Worm (Caenorhabditis elegans) whole organism, L1 larva: Measurements from ENCODE around the gene nspg-7.2.
A peak's percentile ranks its signal among the peaks of the same experiment; 100 is the strongest.

Source experiments
- C16A3.4 ChIP-seq: fragments of 150-350 bp; optimal IDR thresholded peaks from 2 replicates; lab custom pipeline; 2014; ENCODE audit warnings: missing biosample characterization, missing genetic modification characterization
- C34B4.2 ChIP-seq: sonication (generic microtip); optimal IDR thresholded peaks from 2 replicates; lab custom pipeline; 2017; ENCODE audit warnings: mild to moderate bottlenecking, missing genetic modification characterization, missing compliant biosample characterization
- aly-2 ChIP-seq: fragments of 150-350 bp; optimal IDR thresholded peaks from 2 replicates; lab custom pipeline; 2014; ENCODE audit warnings: missing biosample characterization, missing genetic modification characterization
- ama-1 ChIP-seq: fragments of 150-350 bp; optimal IDR thresholded peaks from 2 replicates; lab custom pipeline; 2014
- blmp-1 ChIP-seq: fragments of 150-350 bp; optimal IDR thresholded peaks from 2 replicates; lab custom pipeline; 2014; ENCODE audit warnings: missing biosample characterization, missing genetic modification characterization
- ceh-8 ChIP-seq: fragments of 200-800 bp; sonication (Bioruptor generic); optimal IDR thresholded peaks from 2 replicates; lab custom pipeline; 2018; ENCODE audit warnings: mild to moderate bottlenecking, missing genetic modification characterization, moderate library complexity, missing compliant biosample characterization
- ceh-82 ChIP-seq, 3 experiments: fragments of 150-350 bp in 1 of 3; sonication (generic microtip) in 2 of 3; optimal IDR thresholded peaks; 2 replicates each; lab custom pipeline; 2014 to 2017; ENCODE audit warnings: missing biosample characterization in 3 of 3, missing genetic modification characterization in 3 of 3
- ceh-88 ChIP-seq: fragments of 200-800 bp; sonication (Bioruptor generic); IDR thresholded peaks from 2 replicates; pipeline ENCODE4 v1.3.6; 2022; ENCODE audit warnings: missing genetic modification characterization, missing compliant biosample characterization
- dpl-1 ChIP-seq, 3 experiments: fragments of 150-350 bp in 2 of 3; sonication (generic microtip) in 1 of 3; optimal IDR thresholded peaks; 2 replicates each; lab custom pipeline; 2014 to 2017; ENCODE audit warnings: missing biosample characterization in 3 of 3, missing genetic modification characterization in 3 of 3, missing genetic modification reagents in 3 of 3
- dsc-1 ChIP-seq: sonication (generic microtip); optimal IDR thresholded peaks from 2 replicates; lab custom pipeline; 2016; ENCODE audit warnings: mild to moderate bottlenecking, missing genetic modification characterization, missing compliant biosample characterization
- efl-1 ChIP-seq, 4 experiments: fragments of 150-350 bp; optimal IDR thresholded peaks in 3 of 4; peaks in 1 of 4; 1 replicate in 1 of 4; 2 replicates in 3 of 4; lab custom pipeline; 2014; ENCODE audit warnings: missing biosample characterization in 2 of 4, missing genetic modification characterization in 2 of 4, missing genetic modification reagents in 2 of 4
- efl-3 ChIP-seq: fragments of 200-800 bp; sonication (Bioruptor generic); optimal IDR thresholded peaks from 2 replicates; lab custom pipeline; 2018; ENCODE audit warnings: mild to moderate bottlenecking, missing genetic modification characterization, missing compliant biosample characterization
- egl-13 ChIP-seq: sonication (generic microtip); optimal IDR thresholded peaks from 2 replicates; lab custom pipeline; 2016; ENCODE audit warnings: missing genotype, missing genetic modification reagents, missing genetic modification characterization, missing compliant biosample characterization
- elt-3 ChIP-seq, 6 experiments: fragments of 150-350 bp in 1 of 6; sonication (generic microtip); optimal IDR thresholded peaks; 2 replicates each; lab custom pipeline; 2017 to 2018; ENCODE audit warnings: missing biosample characterization in 6 of 6, missing genetic modification characterization in 6 of 6, inconsistent platforms in 1 of 6
- ets-5 ChIP-seq: fragments of 200-800 bp; sonication (Bioruptor generic); IDR thresholded peaks from 2 replicates; pipeline ENCODE4 v1.3.6; 2022; ENCODE audit warnings: missing genetic modification characterization, missing compliant biosample characterization
- grh-1 ChIP-seq: fragments of 200-800 bp; sonication (Bioruptor generic); IDR thresholded peaks from 2 replicates; pipeline ENCODE4 v1.3.6; 2022; ENCODE audit warnings: missing genetic modification reagents, missing genetic modification characterization, missing compliant biosample characterization
- hlh-4 ChIP-seq: sonication (generic microtip); optimal IDR thresholded peaks from 2 replicates; lab custom pipeline; 2016; ENCODE audit warnings: mild to moderate bottlenecking, missing genetic modification characterization, missing compliant biosample characterization
- hpl-2 ChIP-seq: fragments of 150-350 bp; optimal IDR thresholded peaks from 2 replicates; lab custom pipeline; 2014; ENCODE audit warnings: missing biosample characterization, missing genetic modification reagents, missing genetic modification characterization
- isw-1 ChIP-seq: fragments of 200-800 bp; sonication (Bioruptor generic); IDR thresholded peaks from 2 replicates; pipeline ENCODE4 v1.3.6; 2022; ENCODE audit warnings: missing genetic modification characterization, missing compliant biosample characterization
- jun-1 ChIP-seq: fragments of 150-350 bp; optimal IDR thresholded peaks from 2 replicates; lab custom pipeline; 2014; ENCODE audit warnings: missing biosample characterization, missing genetic modification reagents, missing genetic modification characterization
- lin-14 ChIP-seq: fragments of 200-800 bp; sonication (Bioruptor generic); optimal IDR thresholded peaks from 2 replicates; lab custom pipeline; 2018; ENCODE audit warnings: mild to moderate bottlenecking, missing genetic modification characterization, moderate library complexity, missing compliant biosample characterization
- lin-39 ChIP-seq: fragments of 150-350 bp; optimal IDR thresholded peaks from 2 replicates; lab custom pipeline; 2014; ENCODE audit warnings: missing biosample characterization, missing genetic modification reagents, missing genetic modification characterization
- lsy-2 ChIP-seq, 2 experiments: fragments of 150-350 bp; optimal IDR thresholded peaks; 2 replicates each; lab custom pipeline; 2014; ENCODE audit warnings: missing biosample characterization in 2 of 2, missing genetic modification characterization in 2 of 2
- mdl-1 ChIP-seq, 2 experiments: fragments of 150-350 bp; optimal IDR thresholded peaks; 2 replicates each; lab custom pipeline; 2014 to 2017; ENCODE audit warnings: missing biosample characterization in 2 of 2, missing genetic modification characterization in 2 of 2, inconsistent platforms in 1 of 2
- mef-2 ChIP-seq: fragments of 150-350 bp; optimal IDR thresholded peaks from 2 replicates; lab custom pipeline; 2014; ENCODE audit warnings: missing biosample characterization, missing genetic modification characterization
- mep-1 ChIP-seq: fragments of 150-350 bp; optimal IDR thresholded peaks from 2 replicates; lab custom pipeline; 2014; ENCODE audit warnings: missing biosample characterization, missing genetic modification characterization
- nhr-12 ChIP-seq: sonication (generic microtip); optimal IDR thresholded peaks from 2 replicates; lab custom pipeline; 2017; ENCODE audit warnings: missing biosample characterization, missing genetic modification characterization
- nhr-28 ChIP-seq: fragments of 150-350 bp; optimal IDR thresholded peaks from 2 replicates; lab custom pipeline; 2014; ENCODE audit warnings: missing biosample characterization, missing genetic modification characterization
- nhr-47 ChIP-seq: sonication (generic microtip); optimal IDR thresholded peaks from 2 replicates; lab custom pipeline; 2016; ENCODE audit warnings: mild to moderate bottlenecking, missing genetic modification characterization, moderate library complexity, missing compliant biosample characterization
- nhr-76 ChIP-seq: sonication (generic microtip); optimal IDR thresholded peaks from 2 replicates; lab custom pipeline; 2017; ENCODE audit warnings: missing biosample characterization, missing genetic modification characterization
- nhr-77 ChIP-seq: fragments of 150-350 bp; optimal IDR thresholded peaks from 2 replicates; lab custom pipeline; 2014; ENCODE audit warnings: missing biosample characterization, missing genetic modification characterization
- nhr-85 ChIP-seq: sonication (generic microtip); peaks from one replicate; lab custom pipeline; 2016; ENCODE audit warnings: missing genetic modification characterization, inconsistent platforms, missing compliant biosample characterization
- nhr-90 ChIP-seq: sonication (generic microtip); optimal IDR thresholded peaks from 2 replicates; lab custom pipeline; 2016; ENCODE audit warnings: mild to moderate bottlenecking, missing genetic modification characterization, missing compliant biosample characterization; ENCODE audit not compliant: poor library complexity
- pqm-1 ChIP-seq: sonication (generic microtip); optimal IDR thresholded peaks from 3 replicates; lab custom pipeline; 2017; ENCODE audit warnings: missing biosample characterization, missing genetic modification characterization
- skn-1 ChIP-seq: fragments of 150-350 bp; optimal IDR thresholded peaks from 2 replicates; lab custom pipeline; 2014; ENCODE audit warnings: missing biosample characterization, missing genetic modification characterization
- snu-23 ChIP-seq: sonication (generic microtip); optimal IDR thresholded peaks from 2 replicates; lab custom pipeline; 2016; ENCODE audit warnings: missing genetic modification characterization, missing compliant biosample characterization
- sox-4 ChIP-seq: sonication (generic microtip); optimal IDR thresholded peaks from 2 replicates; lab custom pipeline; 2016; ENCODE audit warnings: missing genetic modification characterization, missing compliant biosample characterization
- swsn-7 ChIP-seq: sonication (generic microtip); optimal IDR thresholded peaks from 2 replicates; lab custom pipeline; 2016; ENCODE audit warnings: missing genetic modification characterization, missing compliant biosample characterization
- tlp-1 ChIP-seq: fragments of 150-350 bp; optimal IDR thresholded peaks from 2 replicates; lab custom pipeline; 2014; ENCODE audit warnings: missing biosample characterization, missing genetic modification characterization
- unc-62 ChIP-seq: fragments of 150-350 bp; optimal IDR thresholded peaks from 2 replicates; lab custom pipeline; 2014; ENCODE audit warnings: missing biosample characterization, missing genetic modification reagents, missing genetic modification characterization
- unc-86 ChIP-seq: sonication (generic microtip); optimal IDR thresholded peaks from 2 replicates; lab custom pipeline; 2016; ENCODE audit warnings: missing genetic modification characterization, missing compliant biosample characterization
- vab-15 ChIP-seq: sonication (generic microtip); optimal IDR thresholded peaks from 2 replicates; lab custom pipeline; 2017; ENCODE audit warnings: missing genotype, mild to moderate bottlenecking, missing genetic modification characterization, missing compliant biosample characterization
- xbp-1 ChIP-seq: sonication (generic microtip); optimal IDR thresholded peaks from 2 replicates; lab custom pipeline; 2016; ENCODE audit warnings: missing genetic modification characterization, missing compliant biosample characterization
- ztf-11 ChIP-seq, 2 experiments: sonication (generic microtip); optimal IDR thresholded peaks; 2 replicates each; lab custom pipeline; 2016 to 2017; ENCODE audit warnings: missing genetic modification characterization in 2 of 2, missing biosample characterization in 1 of 2, missing compliant biosample characterization in 1 of 2
- ztf-4 ChIP-seq: fragments of 150-350 bp; optimal IDR thresholded peaks from 2 replicates; lab custom pipeline; 2014; ENCODE audit warnings: missing biosample characterization, missing genetic modification characterization

The nspg-7.2 gene

ce11 chrIII:3306322-3306721 lies 48.1 kb upstream of the nspg-7.2 start:
- no peak for TF ChIP-seq lsy-2 (tag; optimal IDR thresholded peaks at IDR 0.05; lab: Kevin White, UChicago)
- peak; percentile 70 for TF ChIP-seq skn-1 (tag; lab: Kevin White, UChicago)
- no peak for TF ChIP-seq nhr-12 (tag; lab: Kevin White, UChicago)
- no peak for TF ChIP-seq vab-15
- peak; percentile 62 for TF ChIP-seq jun-1
- TF ChIP-seq, all 84 proteins: peak for 2

ce11 chrIII:3304554-3304953 lies 46.3 kb upstream of the nspg-7.2 start:
- TF ChIP-seq mep-1 (tag; lab: Kevin White, UChicago) = peak; percentile 3
- TF ChIP-seq mdl-1 (tag; optimal IDR thresholded peaks at IDR 0.05; lab: Kevin White, UChicago) = peak in 1 of 2 experiments; percentile 3
- TF ChIP-seq snu-23 = peak; percentile 1
- peak; percentile 37 for TF ChIP-seq unc-86 (tag; lab: Kevin White, UChicago)
- TF ChIP-seq efl-1 (optimal IDR thresholded peaks at IDR 0.05; lab: Kevin White, UChicago) = peak; percentile 5 to 12
- TF ChIP-seq efl-1 (GFP tag; optimal IDR thresholded peaks at IDR 0.05 in 1 of 2; lab: Kevin White, UChicago) = peak in 1 of 2 experiments; percentile 66
- no peak for TF ChIP-seq isw-1 (GFP tag; lab: Robert Waterston, UW)
- no peak for TF ChIP-seq grh-1 (GFP tag; lab: Robert Waterston, UW)
- TF ChIP-seq lsy-2 (tag; optimal IDR thresholded peaks at IDR 0.05; lab: Kevin White, UChicago) = peak in 1 of 2 experiments; percentile 19
- TF ChIP-seq ets-5 (GFP tag; lab: Robert Waterston, UW) = no peak
- TF ChIP-seq dsc-1 (tag; lab: Kevin White, UChicago) = peak; percentile 61
- TF ChIP-seq ceh-82 (tag; optimal IDR thresholded peaks at IDR 0.05; lab: Kevin White, UChicago) = peak in 1 of 3 experiments; percentile 42
- peak; percentile 46 for TF ChIP-seq nhr-85 (tag; lab: Kevin White, UChicago)
- TF ChIP-seq dpl-1 (GFP tag; optimal IDR thresholded peaks at IDR 0.05; lab: Kevin White, UChicago) = peak in 1 of 3 experiments; percentile 4
- TF ChIP-seq ztf-11 (tag; optimal IDR thresholded peaks at IDR 0.05; lab: Kevin White, UChicago) = no peak
- TF ChIP-seq lin-14 (GFP tag; lab: Kevin White, UChicago) = peak; percentile 70

ce11 chrIII:3297151-3297550 lies 38.9 kb upstream of the nspg-7.2 start, which contains the start of gene Y53G8AR.5:
Gene Y53G8AR.5, plus strand, starts transcription at chrIII:3297451.
- peak; percentile 49 for TF ChIP-seq nhr-85 (tag; lab: Kevin White, UChicago)
- TF ChIP-seq hpl-2 (GFP tag; lab: Kevin White, UChicago) = no peak

ce11 chrIII:3294283-3294793 lies 36.1 kb upstream of the nspg-7.2 start, which contains the start of the genes Y53G8AR.8 and Y53G8AR.6:
Gene Y53G8AR.8, minus strand, starts transcription at chrIII:3294330.
Gene Y53G8AR.6, plus strand, starts transcription at chrIII:3294743.
- TF ChIP-seq ceh-82 (tag; optimal IDR thresholded peaks at IDR 0.05; lab: Kevin White, UChicago) = no peak
- no peak for TF ChIP-seq aly-2
- TF ChIP-seq sox-4 (tag; lab: Kevin White, UChicago) = no peak
- TF ChIP-seq ama-1 (lab: Kevin White, UChicago) = no peak
- TF ChIP-seq efl-1 (optimal IDR thresholded peaks at IDR 0.05; lab: Kevin White, UChicago) = peak; percentile 39 to 51
- peak; percentile 59 to 94 for TF ChIP-seq efl-1 (GFP tag; optimal IDR thresholded peaks at IDR 0.05 in 1 of 2; lab: Kevin White, UChicago)
- no peak for TF ChIP-seq nhr-77 (tag; lab: Kevin White, UChicago)
- no peak for TF ChIP-seq efl-3
- TF ChIP-seq egl-13 (tag; lab: Kevin White, UChicago) = no peak
- no peak for TF ChIP-seq ets-5 (GFP tag; lab: Robert Waterston, UW)
- TF ChIP-seq snu-23 = peak; percentile 39
- TF ChIP-seq elt-3 (tag; optimal IDR thresholded peaks at IDR 0.05; lab: Kevin White, UChicago) = no peak
- no peak for TF ChIP-seq swsn-7 (tag; lab: Kevin White, UChicago)
- TF ChIP-seq xbp-1 (tag; lab: Kevin White, UChicago) = peak; percentile 1
- TF ChIP-seq ztf-4 (tag; lab: Kevin White, UChicago) = no peak
- TF ChIP-seq tlp-1 (tag; lab: Kevin White, UChicago) = no peak
- no peak for TF ChIP-seq jun-1
- no peak for TF ChIP-seq C34B4.2 (tag; lab: Kevin White, UChicago)
- no peak for TF ChIP-seq mef-2 (tag; lab: Kevin White, UChicago)
- no peak for TF ChIP-seq nhr-76 (tag; lab: Kevin White, UChicago)
- TF ChIP-seq blmp-1 = peak; percentile 25
- no peak for TF ChIP-seq nhr-28 (tag; lab: Kevin White, UChicago)
- no peak for TF ChIP-seq pqm-1 (tag; lab: Kevin White, UChicago)
- no peak for TF ChIP-seq dsc-1 (tag; lab: Kevin White, UChicago)
- no peak for TF ChIP-seq unc-62 (GFP tag; lab: Kevin White, UChicago)
- no peak for TF ChIP-seq hlh-4 (tag; lab: Kevin White, UChicago)
- no peak for TF ChIP-seq hpl-2 (GFP tag; lab: Kevin White, UChicago)
- TF ChIP-seq C16A3.4 (tag; lab: Kevin White, UChicago) = no peak
- TF ChIP-seq lin-39 (tag; lab: Kevin White, UChicago) = no peak
- TF ChIP-seq mdl-1 (tag; optimal IDR thresholded peaks at IDR 0.05; lab: Kevin White, UChicago) = no peak
- no peak for TF ChIP-seq nhr-90 (tag; lab: Kevin White, UChicago)
- TF ChIP-seq isw-1 (GFP tag; lab: Robert Waterston, UW) = peak; percentile 25; the same call in 1 of the 2 replicates
- TF ChIP-seq nhr-47 (tag; lab: Kevin White, UChicago) = no peak
- no peak for TF ChIP-seq ceh-88 (GFP tag; lab: Robert Waterston, UW)
- no peak for TF ChIP-seq ceh-8
